Worm (Caenorhabditis elegans) whole organism, L2 larva: Measurements from ENCODE around the gene helq-1.
A peak's percentile ranks its signal among the peaks of the same experiment; 100 is the strongest.

ENCODE experiments used
- C34F6.9 ChIP-seq: fragments of 150-350 bp; optimal IDR thresholded peaks from 2 replicates; lab custom pipeline; 2014; ENCODE audit warnings: missing biosample characterization, missing genetic modification characterization
- F13H6.1 ChIP-seq: sonication (generic microtip); optimal IDR thresholded peaks from 2 replicates; lab custom pipeline; 2016; ENCODE audit warnings: missing genetic modification characterization, missing compliant biosample characterization
- R02D3.7 ChIP-seq: fragments of 150-350 bp; optimal IDR thresholded peaks from 2 replicates; lab custom pipeline; 2014; ENCODE audit warnings: missing biosample characterization, missing genetic modification characterization
- Y55F3AM.14 ChIP-seq: fragments of 200-800 bp; sonication (Bioruptor generic); optimal IDR thresholded peaks from 2 replicates; lab custom pipeline; 2018; ENCODE audit warnings: mild to moderate bottlenecking, missing genetic modification characterization, missing compliant biosample characterization
- alr-1 ChIP-seq: fragments of 150-350 bp; optimal IDR thresholded peaks from 2 replicates; lab custom pipeline; 2014; ENCODE audit warnings: missing biosample characterization, missing genetic modification characterization
- ama-1 ChIP-seq: fragments of 150-350 bp; optimal IDR thresholded peaks from 2 replicates; lab custom pipeline; 2018; ENCODE audit warnings: inconsistent platforms
- blmp-1 ChIP-seq: sonication (generic microtip); optimal IDR thresholded peaks from 2 replicates; lab custom pipeline; 2017; ENCODE audit warnings: missing genetic modification characterization, mild to moderate bottlenecking, missing compliant biosample characterization, antibody characterized with exemption, moderate library complexity; ENCODE audit not compliant: insufficient read depth
- ceh-16 ChIP-seq: fragments of 150-350 bp; optimal IDR thresholded peaks from 2 replicates; lab custom pipeline; 2014; ENCODE audit warnings: missing biosample characterization, missing genetic modification characterization
- ceh-82 ChIP-seq: fragments of 150-350 bp; optimal IDR thresholded peaks from 2 replicates; lab custom pipeline; 2014; ENCODE audit warnings: missing biosample characterization, missing genetic modification characterization
- crh-2 ChIP-seq: sonication (generic microtip); optimal IDR thresholded peaks from 2 replicates; lab custom pipeline; 2017; ENCODE audit warnings: missing biosample characterization, missing genetic modification characterization
- fos-1 ChIP-seq: fragments of 150-350 bp; optimal IDR thresholded peaks from 2 replicates; lab custom pipeline; 2014; ENCODE audit warnings: missing biosample characterization, missing genetic modification characterization
- gmeb-1 ChIP-seq: fragments of 150-350 bp; optimal IDR thresholded peaks from 2 replicates; lab custom pipeline; 2014; ENCODE audit warnings: missing biosample characterization, missing genetic modification characterization
- lin-11 ChIP-seq: fragments of 150-350 bp; sonication (generic microtip); optimal IDR thresholded peaks from 2 replicates; lab custom pipeline; 2014; ENCODE audit warnings: missing biosample characterization, missing genetic modification characterization, inconsistent platforms, mixed read lengths
- lin-39 ChIP-seq: fragments of 150-350 bp; optimal IDR thresholded peaks from 2 replicates; lab custom pipeline; 2014; ENCODE audit warnings: missing biosample characterization, missing genetic modification reagents, missing genetic modification characterization
- lsy-2 ChIP-seq, 2 experiments: fragments of 150-350 bp in 1 of 2; sonication (generic microtip) in 1 of 2; optimal IDR thresholded peaks; 2 replicates each; lab custom pipeline; 2014 to 2017; ENCODE audit warnings: missing biosample characterization in 2 of 2, missing genetic modification characterization in 2 of 2
- mab-5 ChIP-seq: fragments of 150-350 bp; optimal IDR thresholded peaks from 2 replicates; lab custom pipeline; 2014; ENCODE audit warnings: missing biosample characterization, missing genetic modification characterization
- mbf-1 ChIP-seq: sonication (generic microtip); optimal IDR thresholded peaks from 2 replicates; lab custom pipeline; 2017; ENCODE audit warnings: missing biosample characterization, missing genetic modification characterization
- nhr-10 ChIP-seq: sonication (generic microtip); optimal IDR thresholded peaks from 2 replicates; lab custom pipeline; 2017; ENCODE audit warnings: missing biosample characterization, missing genetic modification characterization
- nhr-11 ChIP-seq: fragments of 150-350 bp; optimal IDR thresholded peaks from 2 replicates; lab custom pipeline; 2014; ENCODE audit warnings: missing biosample characterization, missing genetic modification characterization
- nhr-12 ChIP-seq: fragments of 150-350 bp; optimal IDR thresholded peaks from 2 replicates; lab custom pipeline; 2014; ENCODE audit warnings: missing biosample characterization, missing genetic modification characterization
- nhr-129 ChIP-seq: fragments of 150-350 bp; optimal IDR thresholded peaks from 2 replicates; lab custom pipeline; 2014; ENCODE audit warnings: missing biosample characterization, missing genetic modification characterization
- nhr-21 ChIP-seq: fragments of 150-350 bp; optimal IDR thresholded peaks from 2 replicates; lab custom pipeline; 2014; ENCODE audit warnings: missing biosample characterization, missing genetic modification characterization
- nhr-23 ChIP-seq: fragments of 150-350 bp; optimal IDR thresholded peaks from 2 replicates; lab custom pipeline; 2014; ENCODE audit warnings: missing biosample characterization, missing genetic modification reagents, missing genetic modification characterization
- nhr-237 ChIP-seq: fragments of 150-350 bp; optimal IDR thresholded peaks from 2 replicates; lab custom pipeline; 2014; ENCODE audit warnings: missing biosample characterization, missing genetic modification characterization
- nhr-25 ChIP-seq: fragments of 150-350 bp; sonication (generic microtip); optimal IDR thresholded peaks from 3 replicates; lab custom pipeline; 2014; ENCODE audit warnings: missing biosample characterization, missing genetic modification characterization
- nhr-6 ChIP-seq: fragments of 150-350 bp; optimal IDR thresholded peaks from 2 replicates; lab custom pipeline; 2014; ENCODE audit warnings: missing biosample characterization, missing genetic modification characterization
- sem-4 ChIP-seq: fragments of 150-350 bp; optimal IDR thresholded peaks from 2 replicates; lab custom pipeline; 2014; ENCODE audit warnings: missing biosample characterization, missing genetic modification reagents, missing genetic modification characterization
- skn-1 ChIP-seq: sonication (generic microtip); optimal IDR thresholded peaks from 2 replicates; lab custom pipeline; 2017; ENCODE audit warnings: missing biosample characterization, missing genetic modification characterization
- sma-9 ChIP-seq, 2 experiments: fragments of 150-350 bp in 1 of 2; sonication (generic microtip) in 1 of 2; optimal IDR thresholded peaks; 2 replicates each; lab custom pipeline; 2014 to 2016; ENCODE audit warnings: missing genetic modification characterization in 2 of 2, mild to moderate bottlenecking in 1 of 2, missing biosample characterization in 1 of 2, missing compliant biosample characterization in 1 of 2, missing genetic modification reagents in 1 of 2, moderate library complexity in 1 of 2
- unc-55 ChIP-seq: fragments of 150-350 bp; sonication (generic microtip); optimal IDR thresholded peaks from 3 replicates; lab custom pipeline; 2014; ENCODE audit warnings: missing biosample characterization, missing genetic modification reagents, missing genetic modification characterization
- ztf-1 ChIP-seq: fragments of 200-800 bp; sonication (Bioruptor generic); conservative IDR thresholded peaks from 2 replicates; pipeline ENCODE4 v1.3.6; 2022; ENCODE audit warnings: missing genetic modification characterization, missing compliant biosample characterization
- ztf-4 ChIP-seq: fragments of 150-350 bp; optimal IDR thresholded peaks from 2 replicates; lab custom pipeline; 2014; ENCODE audit warnings: missing biosample characterization, missing genetic modification characterization

The helq-1 gene

ce11 chrIII:541766-542165, 45.1 kb downstream of the helq-1 start, which contains the start of gene T22F7.1:
Gene T22F7.1 (plus strand): TSS chrIII:542066.
- TF ChIP-seq C34F6.9 (no peak), nhr-237 (tag; lab: Kevin White, UChicago) (no peak), mab-5 (tag; lab: Kevin White, UChicago) (no peak), nhr-129 (tag; lab: Kevin White, UChicago) (no peak), nhr-11 (no peak), ztf-1 (GFP tag; lab: Robert Waterston, UW) (no peak), skn-1 (tag; lab: Kevin White, UChicago) (no peak), ama-1 (no peak), fos-1 (no peak), sem-4 (tag; lab: Kevin White, UChicago) (no peak), sma-9 (GFP tag; optimal IDR thresholded peaks at IDR 0.05; lab: Kevin White, UChicago) (no peak), sma-9 (tag; optimal IDR thresholded peaks at IDR 0.05; lab: Kevin White, UChicago) (no peak)

ce11 chrIII:537054-537453, 49.9 kb downstream of the helq-1 start:
- TF ChIP-seq ztf-4 (tag; lab: Kevin White, UChicago) (no peak), C34F6.9 (no peak), nhr-12 (tag; lab: Kevin White, UChicago) (no peak), nhr-21 (tag; lab: Kevin White, UChicago) (no peak), gmeb-1 (no peak), nhr-25 (tag; lab: Kevin White, UChicago) (no peak), unc-55 (no peak), nhr-11 (no peak), ama-1 (no peak), mbf-1 (tag; lab: Kevin White, UChicago) (no peak), blmp-1 (tag; lab: Kevin White, UChicago) (no peak)
- TF ChIP-seq, all 48 proteins: peak for 0

ce11 chrIII:535266-536107, 51.4 kb downstream of the helq-1 start:
- TF ChIP-seq unc-55 (peak; percentile 26), sma-9 (GFP tag; optimal IDR thresholded peaks at IDR 0.05; lab: Kevin White, UChicago) (peak; percentile 30), sma-9 (tag; optimal IDR thresholded peaks at IDR 0.05; lab: Kevin White, UChicago) (no peak), nhr-21 (tag; lab: Kevin White, UChicago) (no peak), nhr-10 (tag; lab: Kevin White, UChicago) (no peak), fos-1 (peak; percentile 17), Y55F3AM.14 (no peak), gmeb-1 (peak; percentile 14), blmp-1 (tag; lab: Kevin White, UChicago) (no peak), nhr-6 (no peak), crh-2 (peak; percentile 49), lin-11 (peak; percentile 9), ama-1 (no peak), lsy-2 (tag; optimal IDR thresholded peaks at IDR 0.05; lab: Kevin White, UChicago) (peak in 1 of 2 experiments; percentile 40), F13H6.1 (tag; lab: Kevin White, UChicago) (peak; percentile 12)

ce11 chrIII:532152-532551, 54.8 kb downstream of the helq-1 start:
- TF ChIP-seq ceh-16 (tag; lab: Kevin White, UChicago) = no peak
- TF ChIP-seq alr-1 (tag; lab: Kevin White, UChicago) = no peak
- TF ChIP-seq lin-39 = no peak
- TF ChIP-seq sma-9 (GFP tag; optimal IDR thresholded peaks at IDR 0.05; lab: Kevin White, UChicago) = no peak
- TF ChIP-seq sma-9 (tag; optimal IDR thresholded peaks at IDR 0.05; lab: Kevin White, UChicago) = no peak
- TF ChIP-seq nhr-23 (tag; lab: Kevin White, UChicago) = no peak
- TF ChIP-seq R02D3.7 (tag; lab: Kevin White, UChicago) = no peak
- TF ChIP-seq ceh-82 (tag; lab: Kevin White, UChicago) = no peak
- TF ChIP-seq ztf-4 (tag; lab: Kevin White, UChicago) = no peak

- no peak for TF ChIP-seq nhr-23 (tag; lab: Kevin White, UChicago)
- peak; percentile 31 for TF ChIP-seq fos-1
These were observed 56.0 kb downstream of the helq-1 start for ce11 chrIII:530899-531298.
